Fruit fly (Drosophila melanogaster): ENCODE data around the gene pins.

DNA sequence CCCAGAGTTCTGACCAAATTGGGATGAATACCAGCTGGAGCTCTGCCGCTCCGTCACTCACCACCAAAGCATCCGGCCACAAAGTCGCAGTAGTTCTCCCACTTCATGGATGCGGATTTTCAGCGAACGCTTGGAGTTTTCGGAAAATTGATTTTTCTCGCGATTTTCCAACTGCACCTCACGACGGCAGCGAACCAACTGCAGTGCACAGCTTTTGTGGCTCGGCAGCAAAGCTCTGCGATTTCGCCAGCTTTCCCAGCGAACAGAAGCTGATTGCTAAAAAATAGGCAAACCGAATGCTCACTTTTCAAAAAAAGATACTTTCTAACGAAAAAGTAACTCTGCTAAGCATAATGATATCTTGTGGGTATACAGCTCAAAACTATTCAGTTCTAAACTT lies 21.5 kb upstream of the pins start, which contains the start of gene CG5646:
- TF ChIP-seq eve (GFP tag; optimal IDR thresholded peaks at IDR 0.05) (no peak), CG3838 (GFP tag; optimal IDR thresholded peaks at IDR 0.05) (no peak), BtbVII (GFP tag; optimal IDR thresholded peaks at IDR 0.05) (no peak), dati (GFP tag; IDR thresholded peaks at IDR 0.05) (no peak)

All from whole organism, embryonic.